Worm (Caenorhabditis elegans) whole organism, midembryonic: ENCODE results near the gene grl-10.

Experiments
- T22C8.4 ChIP-seq: fragments of 200-800 bp; sonication (Bioruptor generic); IDR thresholded peaks from 2 replicates; pipeline ENCODE4 v1.3.6; 2022; ENCODE audit warnings: missing genetic modification characterization, missing compliant biosample characterization
- cog-1 ChIP-seq: sonication (generic microtip); optimal IDR thresholded peaks from 2 replicates; lab custom pipeline; 2016; ENCODE audit warnings: missing genetic modification characterization, missing compliant biosample characterization
- flt-1 ChIP-seq: fragments of 200-800 bp; sonication (Bioruptor generic); IDR thresholded peaks from 2 replicates; pipeline ENCODE4 v1.3.6; 2022; ENCODE audit warnings: missing genetic modification characterization, missing compliant biosample characterization
- klf-2 ChIP-seq: fragments of 200-800 bp; sonication (Bioruptor generic); conservative IDR thresholded peaks from 2 replicates; pipeline ENCODE4 v1.3.6; 2022; ENCODE audit warnings: missing genetic modification reagents, missing genetic modification characterization, missing compliant biosample characterization
- med-1 ChIP-seq: sonication (generic microtip); optimal IDR thresholded peaks from 2 replicates; lab custom pipeline; 2017; ENCODE audit warnings: missing genetic modification characterization, mild to moderate bottlenecking, missing compliant biosample characterization, antibody characterized with exemption, missing genetic modification reagents; ENCODE audit not compliant: insufficient read depth
- tab-1 ChIP-seq: fragments of 200-800 bp; sonication (Bioruptor generic); IDR thresholded peaks from 2 replicates; pipeline ENCODE4 v1.3.6; 2022; ENCODE audit warnings: missing genetic modification characterization, missing compliant biosample characterization
- ztf-23 ChIP-seq: fragments of 200-800 bp; sonication (Bioruptor generic); IDR thresholded peaks from 2 replicates; pipeline ENCODE4 v1.3.6; 2022; ENCODE audit warnings: missing genetic modification reagents, missing genetic modification characterization, missing compliant biosample characterization
- ztf-29 ChIP-seq: fragments of 200-800 bp; sonication (Bioruptor generic); IDR thresholded peaks from 2 replicates; pipeline ENCODE4 v1.3.6; 2022; ENCODE audit warnings: missing genetic modification reagents, missing genetic modification characterization, missing compliant biosample characterization

ce11 chrV:7734909-7735308 is 39.4 kb upstream of the grl-10 start, which contains the start of gene clic-1:
- TF ChIP-seq klf-2 (GFP tag; lab: Robert Waterston, UW): no peak
- TF ChIP-seq flt-1 (GFP tag; lab: Robert Waterston, UW): peak; percentile 41; the same call in 1 of the 2 replicates
- no peak for TF ChIP-seq med-1
- no peak for TF ChIP-seq tab-1 (GFP tag; lab: Robert Waterston, UW)
- no peak for TF ChIP-seq T22C8.4 (GFP tag; lab: Robert Waterston, UW)
- peak; percentile 42 for TF ChIP-seq cog-1 (tag; lab: Kevin White, UChicago)
- TF ChIP-seq ztf-23 (GFP tag; lab: Robert Waterston, UW): peak; percentile 62
- TF ChIP-seq ztf-29: no peak
